Worm (Caenorhabditis elegans) whole organism, late embryonic: ENCODE results near the gene msp-64.

Source experiments
- K09A11.1 ChIP-seq: sonication (generic microtip); optimal IDR thresholded peaks from 2 replicates; lab custom pipeline; 2017; ENCODE audit warnings: antibody characterized with exemption, mild to moderate bottlenecking, missing genetic modification characterization, missing compliant biosample characterization; ENCODE audit not compliant: insufficient read depth
- ceh-34 ChIP-seq: sonication (generic microtip); optimal IDR thresholded peaks from 2 replicates; lab custom pipeline; 2016; ENCODE audit warnings: mild to moderate bottlenecking, missing genetic modification characterization, missing compliant biosample characterization
- elt-2 ChIP-seq: sonication (generic microtip); optimal IDR thresholded peaks from 2 replicates; lab custom pipeline; 2016; ENCODE audit warnings: missing genetic modification reagents, missing genetic modification characterization, missing compliant biosample characterization
- mec-3 ChIP-seq: sonication (generic microtip); optimal IDR thresholded peaks from 2 replicates; lab custom pipeline; 2016; ENCODE audit warnings: borderline replicate concordance, missing genetic modification characterization, missing compliant biosample characterization
- pag-3 ChIP-seq: sonication (generic microtip); optimal IDR thresholded peaks from 2 replicates; lab custom pipeline; 2016; ENCODE audit warnings: missing compliant biosample characterization, missing genetic modification characterization, borderline replicate concordance
- tbx-2 ChIP-seq: sonication (generic microtip); optimal IDR thresholded peaks from 2 replicates; lab custom pipeline; 2016; ENCODE audit warnings: missing genetic modification characterization, missing compliant biosample characterization
- unc-86 ChIP-seq: sonication (generic microtip); optimal IDR thresholded peaks from 2 replicates; lab custom pipeline; 2016; ENCODE audit warnings: missing genetic modification characterization, missing compliant biosample characterization
- ztf-16 ChIP-seq: sonication (generic microtip); optimal IDR thresholded peaks from 2 replicates; lab custom pipeline; 2017; ENCODE audit warnings: missing genetic modification characterization, missing compliant biosample characterization

ce11 chrII:5765318-5765717, 44.8 kb downstream of the msp-64 start, which contains the start of gene ifb-1:
- TF ChIP-seq ztf-16 (tag; lab: Kevin White, UChicago) (no peak), mec-3 (tag; lab: Kevin White, UChicago) (no peak), ceh-34 (no peak), K09A11.1 (tag; lab: Kevin White, UChicago) (no peak), tbx-2 (tag; lab: Kevin White, UChicago) (no peak), unc-86 (no peak), pag-3 (tag; lab: Kevin White, UChicago) (no peak), elt-2 (tag; lab: Kevin White, UChicago) (no peak)
